Worm (Caenorhabditis elegans) whole organism, young adult: ENCODE results near the gene smg-3.

Experiments used
- B0035.1 ChIP-seq: sonication (generic microtip); optimal IDR thresholded peaks from 2 replicates; lab custom pipeline; 2016; ENCODE audit warnings: missing genetic modification characterization, mild to moderate bottlenecking, missing compliant biosample characterization, missing genotype, missing genetic modification reagents
- B0336.3 ChIP-seq: fragments of 200-800 bp; sonication (Bioruptor generic); IDR thresholded peaks from 2 replicates; pipeline ENCODE4 v1.3.6; 2022; ENCODE audit warnings: missing genetic modification characterization, missing compliant biosample characterization
- C06A6.2 ChIP-seq: fragments of 200-800 bp; sonication (Bioruptor generic); conservative IDR thresholded peaks from 2 replicates; pipeline ENCODE4 v1.3.6; 2022; ENCODE audit warnings: missing genetic modification characterization, missing compliant biosample characterization
- F37B4.10 ChIP-seq: fragments of 200-800 bp; sonication (Bioruptor generic); IDR thresholded peaks from 2 replicates; pipeline ENCODE4 v1.3.6; 2022; ENCODE audit warnings: missing genetic modification characterization, missing compliant biosample characterization
- F57C9.4 ChIP-seq: sonication (generic microtip); optimal IDR thresholded peaks from 2 replicates; lab custom pipeline; 2017; ENCODE audit warnings: mild to moderate bottlenecking, missing genetic modification characterization, missing compliant biosample characterization
- K11D2.4 ChIP-seq: fragments of 200-800 bp; sonication (Bioruptor generic); IDR thresholded peaks from 2 replicates; pipeline ENCODE4 v1.3.6; 2022; ENCODE audit warnings: missing genetic modification reagents, missing genetic modification characterization, missing compliant biosample characterization
- Y67H2A.10 ChIP-seq: fragments of 200-800 bp; sonication (Bioruptor generic); conservative IDR thresholded peaks from 2 replicates; pipeline ENCODE4 v1.3.6; 2022; ENCODE audit warnings: missing genetic modification reagents, missing genetic modification characterization, missing compliant biosample characterization
- Y79H2A.3 ChIP-seq: fragments of 200-800 bp; sonication (Bioruptor generic); conservative IDR thresholded peaks from 2 replicates; pipeline ENCODE4 v1.3.6; 2022; ENCODE audit warnings: missing genetic modification reagents, missing genetic modification characterization, missing compliant biosample characterization
- athp-1 ChIP-seq: sonication (generic microtip); optimal IDR thresholded peaks from 2 replicates; lab custom pipeline; 2017; ENCODE audit warnings: mild to moderate bottlenecking, missing genetic modification characterization, missing compliant biosample characterization
- bed-1 ChIP-seq: fragments of 200-800 bp; sonication (Bioruptor generic); IDR thresholded peaks from 2 replicates; pipeline ENCODE4 v1.3.6; 2022; ENCODE audit warnings: missing genetic modification reagents, missing genetic modification characterization, missing compliant biosample characterization
- ccch-3 ChIP-seq: fragments of 200-800 bp; sonication (Bioruptor generic); optimal IDR thresholded peaks from 2 replicates; lab custom pipeline; 2018; ENCODE audit warnings: mild to moderate bottlenecking, missing genetic modification characterization, missing compliant biosample characterization
- cebp-2 ChIP-seq: fragments of 200-800 bp; sonication (Bioruptor generic); IDR thresholded peaks from 2 replicates; pipeline ENCODE4 v1.3.6; 2022; ENCODE audit warnings: missing genetic modification characterization, missing compliant biosample characterization
- ceh-91 ChIP-seq: fragments of 200-800 bp; sonication (Bioruptor generic); IDR thresholded peaks from 2 replicates; pipeline ENCODE4 v1.3.6; 2022; ENCODE audit warnings: missing genetic modification reagents, missing genetic modification characterization, missing compliant biosample characterization
- dpl-1 ChIP-seq: fragments of 150-350 bp; optimal IDR thresholded peaks from 2 replicates; lab custom pipeline; 2014; ENCODE audit warnings: missing biosample characterization, missing genetic modification reagents, missing genetic modification characterization
- egrh-3 ChIP-seq: fragments of 200-800 bp; sonication (Bioruptor generic); IDR thresholded peaks from 2 replicates; pipeline ENCODE4 v1.3.6; 2022; ENCODE audit warnings: missing genetic modification reagents, missing genetic modification characterization, missing compliant biosample characterization
- hsf-1 ChIP-seq: fragments of 200-800 bp; sonication (Bioruptor generic); IDR thresholded peaks from 2 replicates; pipeline ENCODE4 v1.3.6; 2022; ENCODE audit warnings: missing genetic modification reagents, missing genetic modification characterization, missing compliant biosample characterization
- lag-1 ChIP-seq: fragments of 200-800 bp; sonication (Bioruptor generic); IDR thresholded peaks from 2 replicates; pipeline ENCODE4 v1.3.6; 2022; ENCODE audit warnings: missing genetic modification reagents, missing genetic modification characterization, missing compliant biosample characterization
- let-526 ChIP-seq: fragments of 200-800 bp; sonication (Bioruptor generic); IDR thresholded peaks from 2 replicates; pipeline ENCODE4 v1.3.6; 2022; ENCODE audit warnings: missing genetic modification reagents, missing genetic modification characterization, missing compliant biosample characterization
- lin-35 ChIP-seq, 3 experiments: fragments of 150-350 bp in 2 of 3; sonication (generic microtip) in 1 of 3; optimal IDR thresholded peaks; 2 replicates each; lab custom pipeline; 2014 to 2018; ENCODE audit warnings: missing biosample characterization in 3 of 3, missing genetic modification characterization in 3 of 3, missing genetic modification reagents in 3 of 3
- lir-1 ChIP-seq: fragments of 200-800 bp; sonication (Bioruptor generic); conservative IDR thresholded peaks from 2 replicates; pipeline ENCODE4 v1.3.6; 2022; ENCODE audit warnings: missing genetic modification reagents, missing genetic modification characterization, missing compliant biosample characterization
- lsl-1 ChIP-seq: fragments of 200-800 bp; sonication (Bioruptor generic); optimal IDR thresholded peaks from 2 replicates; lab custom pipeline; 2018; ENCODE audit warnings: mild to moderate bottlenecking, missing genetic modification characterization, moderate library complexity, missing compliant biosample characterization
- madf-3 ChIP-seq: fragments of 200-800 bp; sonication (Bioruptor generic); IDR thresholded peaks from 2 replicates; pipeline ENCODE4 v1.3.6; 2022; ENCODE audit warnings: missing genetic modification reagents, missing genetic modification characterization, missing compliant biosample characterization
- mel-28 ChIP-seq: sonication (generic microtip); optimal IDR thresholded peaks from 2 replicates; lab custom pipeline; 2016; ENCODE audit warnings: borderline replicate concordance, mild to moderate bottlenecking, missing genetic modification characterization, missing compliant biosample characterization
- nfya-1 ChIP-seq: sonication (generic microtip); optimal IDR thresholded peaks from 2 replicates; lab custom pipeline; 2017; ENCODE audit warnings: antibody characterized with exemption, missing compliant biosample characterization, missing genetic modification characterization, borderline replicate concordance; ENCODE audit not compliant: insufficient read depth
- nhr-120 ChIP-seq: fragments of 200-800 bp; sonication (Bioruptor generic); IDR thresholded peaks from 2 replicates; pipeline ENCODE4 v1.3.6; 2022; ENCODE audit warnings: missing genetic modification characterization, missing compliant biosample characterization
- nhr-179 ChIP-seq: sonication (generic microtip); optimal IDR thresholded peaks from 2 replicates; lab custom pipeline; 2016; ENCODE audit warnings: mild to moderate bottlenecking, missing genetic modification characterization, missing compliant biosample characterization
- nhr-27 ChIP-seq: fragments of 200-800 bp; sonication (Bioruptor generic); optimal IDR thresholded peaks from 2 replicates; lab custom pipeline; 2018; ENCODE audit warnings: mild to moderate bottlenecking, missing genetic modification characterization, moderate library complexity, missing compliant biosample characterization
- rpc-1 ChIP-seq, 2 experiments: fragments of 150-350 bp in 1 of 2; sonication (generic microtip) in 1 of 2; optimal IDR thresholded peaks; 2 replicates each; lab custom pipeline; 2014 to 2018; ENCODE audit warnings: missing biosample characterization in 1 of 2, missing genetic modification characterization in 1 of 2, missing genetic modification reagents in 1 of 2, missing genotype in 1 of 2
- sea-2 ChIP-seq: fragments of 200-800 bp; sonication (Bioruptor generic); IDR thresholded peaks from 2 replicates; pipeline ENCODE4 v1.3.6; 2022; ENCODE audit warnings: missing genetic modification characterization, missing compliant biosample characterization
- snpc-3.4 ChIP-seq: sonication (generic microtip); optimal IDR thresholded peaks from 2 replicates; lab custom pipeline; 2017; ENCODE audit warnings: missing genetic modification characterization, mild to moderate bottlenecking, missing compliant biosample characterization, antibody characterized with exemption, moderate library complexity, missing genotype, missing genetic modification reagents
- somi-1 ChIP-seq: fragments of 200-800 bp; sonication (Bioruptor generic); optimal IDR thresholded peaks from 2 replicates; lab custom pipeline; 2018; ENCODE audit warnings: mild to moderate bottlenecking, missing genetic modification characterization, missing compliant biosample characterization
- tbx-9 ChIP-seq: sonication (generic microtip); optimal IDR thresholded peaks from 2 replicates; lab custom pipeline; 2016; ENCODE audit warnings: borderline replicate concordance, missing genetic modification characterization, inconsistent platforms, missing compliant biosample characterization
- zfh-2 ChIP-seq: fragments of 200-800 bp; sonication (Bioruptor generic); conservative IDR thresholded peaks from 2 replicates; pipeline ENCODE4 v1.3.6; 2022; ENCODE audit warnings: missing genetic modification reagents, missing genetic modification characterization, missing compliant biosample characterization
- zim-3 ChIP-seq: sonication (generic microtip); optimal IDR thresholded peaks from 2 replicates; lab custom pipeline; 2017; ENCODE audit warnings: mild to moderate bottlenecking, missing genetic modification characterization, moderate library complexity, missing compliant biosample characterization
- ztf-18 ChIP-seq: sonication (generic microtip); optimal IDR thresholded peaks from 2 replicates; lab custom pipeline; 2016; ENCODE audit warnings: missing genotype, mild to moderate bottlenecking, missing genetic modification characterization, missing compliant biosample characterization
- ztf-25 ChIP-seq: fragments of 200-800 bp; sonication (Bioruptor generic); IDR thresholded peaks from 2 replicates; pipeline ENCODE4 v1.3.6; 2022; ENCODE audit warnings: missing genetic modification reagents, missing genetic modification characterization, missing compliant biosample characterization
- ztf-28 ChIP-seq: fragments of 200-800 bp; sonication (Bioruptor generic); IDR thresholded peaks from 2 replicates; pipeline ENCODE4 v1.3.6; 2022; ENCODE audit warnings: missing genetic modification reagents, missing genetic modification characterization, missing compliant biosample characterization
- ztf-6 ChIP-seq: fragments of 200-800 bp; sonication (Bioruptor generic); IDR thresholded peaks from 2 replicates; pipeline ENCODE4 v1.3.6; 2022; ENCODE audit warnings: missing genetic modification reagents, missing genetic modification characterization, missing compliant biosample characterization

The smg-3 gene

ce11 chrIV:6321667-6322066, 51.2 kb downstream of the smg-3 start, which contains the start of gene Y73B6BL.29 (continued):
- TF ChIP-seq F57C9.4, result no peak
- no peak for TF ChIP-seq Y79H2A.3
- peak; percentile 5 for TF ChIP-seq snpc-3.4 (tag; lab: Kevin White, UChicago)
- 0 out of 2 replicates have a peak, but pooled peaks have one; percentile 35 for TF ChIP-seq B0336.3
- no peak for TF ChIP-seq Y67H2A.10 (GFP tag; lab: Robert Waterston, UW)
- 0 out of 2 replicates have a peak, but pooled peaks have one; percentile 71 for TF ChIP-seq ztf-28 (GFP tag; lab: Robert Waterston, UW)
- TF ChIP-seq egrh-3 (GFP tag; lab: Robert Waterston, UW), result no peak
- peak; percentile 78 for TF ChIP-seq ztf-25
- TF ChIP-seq nhr-179 (tag; lab: Kevin White, UChicago), result no peak
- peak; percentile 46 for TF ChIP-seq zim-3
- no peak for TF ChIP-seq zfh-2 (GFP tag; lab: Robert Waterston, UW)
- no peak for TF ChIP-seq nhr-27 (tag; lab: Kevin White, UChicago)
- TF ChIP-seq ceh-91 (GFP tag; lab: Robert Waterston, UW), result peak; percentile 64; the same call in 1 of the 2 replicates
- peak; percentile 82 for TF ChIP-seq madf-3 (GFP tag; lab: Robert Waterston, UW)
- TF ChIP-seq nhr-120, result no peak
- TF ChIP-seq K11D2.4 (GFP tag; lab: Robert Waterston, UW), result peak; percentile 55; the same call in 1 of the 2 replicates
- peak; percentile 78 for TF ChIP-seq B0035.1 (tag; lab: Kevin White, UChicago)
- 0 out of 2 replicates have a peak, but pooled peaks have one; percentile 58 for TF ChIP-seq sea-2
- no peak for TF ChIP-seq tbx-9
- TF ChIP-seq F37B4.10 (GFP tag; lab: Robert Waterston, UW), result no peak
- TF ChIP-seq ccch-3 (GFP tag; lab: Kevin White, UChicago), result peak; percentile 58
- no peak for TF ChIP-seq lag-1 (GFP tag; lab: Robert Waterston, UW)
- 0 out of 2 replicates have a peak, but pooled peaks have one; percentile 13 for TF ChIP-seq hsf-1 (GFP tag; lab: Robert Waterston, UW)
- peak; percentile 55 for TF ChIP-seq lsl-1 (GFP tag; lab: Kevin White, UChicago)
- TF ChIP-seq lir-1 (GFP tag; lab: Robert Waterston, UW), result peak; percentile 90
- 0 out of 2 replicates have a peak, but pooled peaks have one; percentile 14 for TF ChIP-seq ztf-6
- TF ChIP-seq ztf-18 (tag; lab: Kevin White, UChicago), result peak; percentile 49
- TF ChIP-seq rpc-1 (optimal IDR thresholded peaks at IDR 0.05; lab: Kevin White, UChicago), result no peak
- no peak for TF ChIP-seq rpc-1 (tag; optimal IDR thresholded peaks at IDR 0.05; lab: Kevin White, UChicago)
- TF ChIP-seq C06A6.2 (GFP tag; lab: Robert Waterston, UW), result no peak
- peak; percentile 39 for TF ChIP-seq athp-1 (tag; lab: Kevin White, UChicago)
- TF ChIP-seq mel-28 (tag; lab: Kevin White, UChicago), result no peak
- TF ChIP-seq somi-1 (GFP tag; lab: Kevin White, UChicago), result peak; percentile 35
- peak in 2 of 3 experiments; percentile 69 to 95 for TF ChIP-seq lin-35 (GFP tag; optimal IDR thresholded peaks at IDR 0.05; lab: Kevin White, UChicago)
- no peak for TF ChIP-seq let-526 (GFP tag; lab: Robert Waterston, UW)
- no peak for TF ChIP-seq nfya-1 (tag; lab: Kevin White, UChicago)
- TF ChIP-seq bed-1, result 0 out of 2 replicates have a peak, but pooled peaks have one; percentile 63
- peak; percentile 80 for TF ChIP-seq dpl-1 (GFP tag; lab: Kevin White, UChicago)
- no peak for TF ChIP-seq cebp-2 (GFP tag; lab: Robert Waterston, UW)
